Worm (Caenorhabditis elegans) whole organism, L2 larva: Measurements from ENCODE around the gene aqp-11.

Experiments used
- blmp-1 ChIP-seq: sonication (generic microtip); optimal IDR thresholded peaks from 2 replicates; lab custom pipeline; 2017; ENCODE audit warnings: missing genetic modification characterization, mild to moderate bottlenecking, missing compliant biosample characterization, antibody characterized with exemption, moderate library complexity; ENCODE audit not compliant: insufficient read depth
- lin-13 ChIP-seq: fragments of 150-350 bp; optimal IDR thresholded peaks from 2 replicates; lab custom pipeline; 2014; ENCODE audit warnings: missing biosample characterization, missing genetic modification reagents, missing genetic modification characterization
- skn-1 ChIP-seq: sonication (generic microtip); optimal IDR thresholded peaks from 2 replicates; lab custom pipeline; 2017; ENCODE audit warnings: missing biosample characterization, missing genetic modification characterization
- snpc-4 ChIP-seq: fragments of 150-350 bp; optimal IDR thresholded peaks from 2 replicates; lab custom pipeline; 2014; ENCODE audit warnings: missing biosample characterization, missing genetic modification characterization
- ztf-11 ChIP-seq: sonication (generic microtip); optimal IDR thresholded peaks from 2 replicates; lab custom pipeline; 2017; ENCODE audit warnings: missing biosample characterization, missing genetic modification characterization

- no peak for TF ChIP-seq lin-13 (GFP tag; lab: Kevin White, UChicago)
- no peak for TF ChIP-seq blmp-1
- TF ChIP-seq snpc-4 (tag; lab: Kevin White, UChicago), result no peak
- no peak for TF ChIP-seq ztf-11 (tag; lab: Kevin White, UChicago)
- TF ChIP-seq skn-1 (tag; lab: Kevin White, UChicago), result peak; percentile 98
These were observed at the start of gene aqp-11 for ce11 chrIII:13672654-13673330.
